Worm (Caenorhabditis elegans): Measurements from ENCODE around the gene C04A11.1.

C04A11.1 gene

DNA sequence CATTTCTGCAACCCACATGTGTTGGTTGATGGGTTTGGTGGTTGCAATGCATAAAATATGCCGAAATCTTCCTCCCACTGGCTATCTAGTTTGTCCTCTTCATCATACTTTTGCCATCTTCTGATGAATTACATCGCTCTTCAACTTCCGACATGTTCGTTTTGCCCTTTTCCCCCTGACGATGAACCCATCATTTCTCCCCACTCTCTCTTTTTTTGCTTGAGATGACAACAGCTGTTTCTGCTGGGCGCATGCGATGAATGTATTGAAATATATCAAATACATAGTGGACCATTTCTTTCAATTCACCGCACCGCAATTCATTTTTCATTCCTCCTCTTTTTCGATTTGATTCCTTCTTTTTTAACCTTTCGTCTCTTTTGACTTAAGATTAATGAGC, 10.7 kb downstream of the C04A11.1 start:
- TF ChIP-seq ceh-18 (tag; optimal IDR thresholded peaks at IDR 0.05) (peak; percentile 8), ref-2 (tag; optimal IDR thresholded peaks at IDR 0.05) (no peak), pat-9 (tag; optimal IDR thresholded peaks at IDR 0.05) (no peak), zip-5 (tag; optimal IDR thresholded peaks at IDR 0.05) (no peak), dmd-4 (tag; optimal IDR thresholded peaks at IDR 0.05; ENCODE audit: borderline replicate concordance) (no peak), ahr-1 (tag; optimal IDR thresholded peaks at IDR 0.05) (no peak), pqm-1 (tag; optimal IDR thresholded peaks at IDR 0.05) (no peak), pag-3 (tag; optimal IDR thresholded peaks at IDR 0.05; ENCODE audit: borderline replicate concordance) (no peak)

DNA sequence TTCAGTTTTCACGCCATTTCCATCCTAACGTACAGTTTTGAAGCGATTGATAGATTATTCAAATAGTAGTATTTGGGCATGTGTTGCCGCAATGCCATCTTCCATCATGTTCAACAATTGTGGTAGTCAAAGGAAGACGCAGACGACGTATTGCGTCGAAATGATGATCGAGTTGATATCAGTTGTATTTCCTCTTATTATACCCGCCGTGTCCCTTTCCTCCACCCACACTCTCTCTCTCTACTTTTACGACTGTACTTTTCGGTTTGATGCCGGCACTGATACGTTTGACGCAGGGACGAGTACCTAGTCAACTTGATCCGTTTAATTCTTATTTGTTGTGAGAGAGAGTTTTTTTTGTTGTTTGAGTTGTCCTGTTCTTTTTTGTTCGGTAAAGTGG, 12.3 kb downstream of the C04A11.1 start:
- no peak for TF ChIP-seq ttx-3 (tag; optimal IDR thresholded peaks at IDR 0.05)
- TF ChIP-seq sox-4 (tag; optimal IDR thresholded peaks at IDR 0.05): no peak
- TF ChIP-seq ets-4 (tag; optimal IDR thresholded peaks at IDR 0.05): no peak
- TF ChIP-seq elt-4 (tag; optimal IDR thresholded peaks at IDR 0.05): no peak
- no peak for TF ChIP-seq hlh-8 (tag; optimal IDR thresholded peaks at IDR 0.05)
- no peak for TF ChIP-seq dve-1 (tag; optimal IDR thresholded peaks at IDR 0.05)
- no peak for TF ChIP-seq pqm-1 (tag; optimal IDR thresholded peaks at IDR 0.05)
- no peak for TF ChIP-seq ceh-6 (GFP tag; optimal IDR thresholded peaks at IDR 0.05)
- TF ChIP-seq hlh-15 (tag; optimal IDR thresholded peaks at IDR 0.05): no peak

DNA sequence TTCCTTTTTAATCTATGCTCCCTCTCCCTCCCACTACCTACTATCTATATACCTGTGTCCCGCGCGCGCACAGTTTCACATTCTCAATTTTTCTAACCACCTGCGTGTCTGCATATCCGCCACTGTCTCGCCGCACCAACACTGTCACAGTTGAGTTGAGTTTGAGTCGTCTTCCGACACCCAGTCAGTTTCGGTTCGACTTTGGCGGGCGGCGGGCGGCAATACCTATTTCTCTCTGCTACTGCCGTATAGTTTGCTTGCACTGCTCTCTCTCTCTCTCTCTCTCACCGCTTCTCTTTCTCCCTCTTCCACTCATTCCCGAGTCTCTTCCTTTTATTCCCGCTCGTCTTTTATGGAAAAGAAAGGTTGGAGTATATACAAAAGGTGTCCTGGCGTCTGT, 15.1 kb downstream of the C04A11.1 start:
- TF ChIP-seq sox-4 (tag; optimal IDR thresholded peaks at IDR 0.05) (no peak), sdc-2 (tag; optimal IDR thresholded peaks at IDR 0.05) (peak; percentile 41), dve-1 (tag; optimal IDR thresholded peaks at IDR 0.05) (no peak), fax-1 (tag; optimal IDR thresholded peaks at IDR 0.05) (peak; percentile 17), C08G9.2 (tag; optimal IDR thresholded peaks at IDR 0.05) (peak; percentile 23), ztf-16 (tag; optimal IDR thresholded peaks at IDR 0.05) (peak; percentile 50), pros-1 (tag; optimal IDR thresholded peaks at IDR 0.05) (peak; percentile 33), ceh-9 (tag; optimal IDR thresholded peaks at IDR 0.05) (no peak), pax-1 (tag; optimal IDR thresholded peaks at IDR 0.05) (peak; percentile 71), nfya-1 (tag; optimal IDR thresholded peaks at IDR 0.05) (peak; percentile 38), F13H6.1 (tag; optimal IDR thresholded peaks at IDR 0.05) (no peak), fkh-6 (tag; optimal IDR thresholded peaks at IDR 0.05) (peak; percentile 38), tbx-2 (tag; optimal IDR thresholded peaks at IDR 0.05) (peak; percentile 42), zip-5 (tag; optimal IDR thresholded peaks at IDR 0.05) (no peak), hlh-30 (tag; optimal IDR thresholded peaks at IDR 0.05; ENCODE audit: insufficient read depth) (peak; percentile 25), ceh-34 (tag; optimal IDR thresholded peaks at IDR 0.05) (peak; percentile 23), ceh-18 (tag; optimal IDR thresholded peaks at IDR 0.05) (peak; percentile 43), unc-86 (tag; optimal IDR thresholded peaks at IDR 0.05) (no peak), ref-2 (tag; optimal IDR thresholded peaks at IDR 0.05) (peak; percentile 56), T23F11.4 (GFP tag; optimal IDR thresholded peaks at IDR 0.05) (peak; percentile 46), pha-2 (tag; optimal IDR thresholded peaks at IDR 0.05) (peak; percentile 20), ceh-2 (tag; optimal IDR thresholded peaks at IDR 0.05) (peak; percentile 6), ceh-31 (tag; optimal IDR thresholded peaks at IDR 0.05) (peak; percentile 53), ceh-19 (GFP tag; optimal IDR thresholded peaks at IDR 0.05) (no peak), elt-2 (tag; optimal IDR thresholded peaks at IDR 0.05) (peak; percentile 24), sox-2 (GFP tag; IDR thresholded peaks at IDR 0.05) (no peak)

DNA sequence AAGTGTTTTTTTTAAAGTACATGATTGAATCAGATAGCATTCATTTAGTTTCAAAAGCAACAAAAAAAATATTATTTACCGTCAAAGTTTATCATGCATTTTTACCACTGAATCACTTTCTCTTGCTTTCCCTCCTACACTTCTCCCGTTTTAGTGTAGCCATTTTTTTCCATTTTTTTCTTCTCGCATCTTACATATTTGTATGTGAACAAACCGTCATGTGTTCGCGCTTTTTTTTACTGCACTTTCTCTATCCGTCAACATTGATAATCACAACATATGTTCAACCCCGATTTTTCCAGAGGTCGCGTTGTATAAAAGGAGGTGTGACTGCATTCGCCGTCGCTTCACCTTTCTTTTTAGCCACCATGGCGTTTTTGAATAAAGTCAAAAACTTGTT, 16.6 kb downstream of the C04A11.1 start, which contains the start of gene gck-4:
gck-4 (plus strand) TSS at position 301 of the 400 bp plus-strand sequence.
- no peak for TF ChIP-seq ceh-30 (tag; optimal IDR thresholded peaks at IDR 0.05)
- TF ChIP-seq unc-42 (tag; optimal IDR thresholded peaks at IDR 0.05): no peak
- TF ChIP-seq ets-4 (tag; optimal IDR thresholded peaks at IDR 0.05): no peak
- no peak for TF ChIP-seq ceh-6 (GFP tag; optimal IDR thresholded peaks at IDR 0.05)
- no peak for TF ChIP-seq rnt-1 (tag; optimal IDR thresholded peaks at IDR 0.05)
- TF ChIP-seq madf-2 (tag; optimal IDR thresholded peaks at IDR 0.05): no peak
- TF ChIP-seq npax-4 (tag; optimal IDR thresholded peaks at IDR 0.05): no peak
- TF ChIP-seq mec-3 (tag; optimal IDR thresholded peaks at IDR 0.05; ENCODE audit: borderline replicate concordance): no peak
- no peak for TF ChIP-seq pros-1 (tag; optimal IDR thresholded peaks at IDR 0.05)
- no peak for TF ChIP-seq ceh-48 (tag; optimal IDR thresholded peaks at IDR 0.05)
- TF ChIP-seq zip-5 (tag; optimal IDR thresholded peaks at IDR 0.05): no peak

Measured in whole organism, late embryonic.